Worm (Caenorhabditis elegans) whole organism, mixed stage, embryonic: ENCODE measurements around the gene T16G12.8.
"Not testable (repeated sequence)": the region's sequence is repeated elsewhere in the genome, so short reads cannot be mapped to it uniquely, and the experiment has no call there.

Experiments
- ceh-83 ChIP-seq: fragments of 200-800 bp; sonication (Bioruptor generic); optimal IDR thresholded peaks from 2 replicates; lab custom pipeline; 2018; ENCODE audit warnings: mild to moderate bottlenecking, missing genetic modification characterization, missing compliant biosample characterization
- elt-1 ChIP-seq: sonication (generic microtip); optimal IDR thresholded peaks from 2 replicates; lab custom pipeline; 2017; ENCODE audit warnings: missing genetic modification characterization, mild to moderate bottlenecking, missing compliant biosample characterization, antibody characterized with exemption, moderate library complexity, borderline replicate concordance; ENCODE audit not compliant: insufficient read depth
- elt-3 ChIP-seq: fragments of 150-350 bp; optimal IDR thresholded peaks from 2 replicates; lab custom pipeline; 2014; ENCODE audit warnings: missing biosample characterization, missing genetic modification characterization
- mep-1 ChIP-seq: fragments of 150-350 bp; optimal IDR thresholded peaks from 2 replicates; lab custom pipeline; 2017; ENCODE audit warnings: missing biosample characterization, missing genetic modification reagents, missing genetic modification characterization, inconsistent platforms
- nhr-12 ChIP-seq: fragments of 150-350 bp; optimal IDR thresholded peaks from 2 replicates; lab custom pipeline; 2014; ENCODE audit warnings: missing biosample characterization, missing genetic modification characterization
- nhr-2 ChIP-seq: fragments of 150-350 bp; optimal IDR thresholded peaks from 2 replicates; lab custom pipeline; 2014; ENCODE audit warnings: missing biosample characterization, missing genetic modification characterization
- nhr-76 ChIP-seq: sonication (generic microtip); optimal IDR thresholded peaks from 2 replicates; lab custom pipeline; 2017; ENCODE audit warnings: missing biosample characterization, missing genetic modification characterization
- sptf-1 ChIP-seq: sonication (generic microtip); optimal IDR thresholded peaks from 2 replicates; lab custom pipeline; 2017; ENCODE audit warnings: mild to moderate bottlenecking, missing genetic modification characterization, moderate library complexity, missing compliant biosample characterization
- unc-39 ChIP-seq: fragments of 150-350 bp; optimal IDR thresholded peaks from 2 replicates; lab custom pipeline; 2014; ENCODE audit warnings: missing biosample characterization, missing genetic modification characterization
- zip-8 ChIP-seq: fragments of 150-350 bp; optimal IDR thresholded peaks from 2 replicates; lab custom pipeline; 2014; ENCODE audit warnings: missing biosample characterization, missing genetic modification characterization

- TF ChIP-seq elt-3; nhr-76 (tag; lab: Kevin White, UChicago); nhr-12 (tag; lab: Kevin White, UChicago); zip-8 (tag; lab: Kevin White, UChicago); unc-39 (tag; lab: Kevin White, UChicago); ceh-83; elt-1 (tag; lab: Kevin White, UChicago); nhr-2; mep-1; sptf-1 (tag; lab: Kevin White, UChicago): not testable (repeated sequence)
These were observed 5.8 kb upstream of the T16G12.8 start, which contains the start of gene T16G12.12 for ce11 chrIII:10053312-10053711.
